Worm (Caenorhabditis elegans) whole organism, midembryonic: ENCODE measurements around the gene dap-3.

Source experiments
- T22C8.4 ChIP-seq: fragments of 200-800 bp; sonication (Bioruptor generic); IDR thresholded peaks from 2 replicates; pipeline ENCODE4 v1.3.6; 2022; ENCODE audit warnings: missing genetic modification characterization, missing compliant biosample characterization
- med-1 ChIP-seq: sonication (generic microtip); optimal IDR thresholded peaks from 2 replicates; lab custom pipeline; 2017; ENCODE audit warnings: missing genetic modification characterization, mild to moderate bottlenecking, missing compliant biosample characterization, antibody characterized with exemption, missing genetic modification reagents; ENCODE audit not compliant: insufficient read depth
- ztf-29 ChIP-seq: fragments of 200-800 bp; sonication (Bioruptor generic); IDR thresholded peaks from 2 replicates; pipeline ENCODE4 v1.3.6; 2022; ENCODE audit warnings: missing genetic modification reagents, missing genetic modification characterization, missing compliant biosample characterization

- TF ChIP-seq T22C8.4 (no peak), med-1 (GFP tag; lab: Kevin White, UChicago) (no peak), ztf-29 (GFP tag; lab: Robert Waterston, UW) (no peak)
These were observed 10.6 kb upstream of the dap-3 start, which contains the start of gene txt-13 for ce11 chrII:10570302-10570701.
